Fruit fly (Drosophila melanogaster): ENCODE measurements around the gene CG2233.
A peak's percentile ranks its signal among the peaks of the same experiment; 100 is the strongest.

The CG2233 gene

DNA sequence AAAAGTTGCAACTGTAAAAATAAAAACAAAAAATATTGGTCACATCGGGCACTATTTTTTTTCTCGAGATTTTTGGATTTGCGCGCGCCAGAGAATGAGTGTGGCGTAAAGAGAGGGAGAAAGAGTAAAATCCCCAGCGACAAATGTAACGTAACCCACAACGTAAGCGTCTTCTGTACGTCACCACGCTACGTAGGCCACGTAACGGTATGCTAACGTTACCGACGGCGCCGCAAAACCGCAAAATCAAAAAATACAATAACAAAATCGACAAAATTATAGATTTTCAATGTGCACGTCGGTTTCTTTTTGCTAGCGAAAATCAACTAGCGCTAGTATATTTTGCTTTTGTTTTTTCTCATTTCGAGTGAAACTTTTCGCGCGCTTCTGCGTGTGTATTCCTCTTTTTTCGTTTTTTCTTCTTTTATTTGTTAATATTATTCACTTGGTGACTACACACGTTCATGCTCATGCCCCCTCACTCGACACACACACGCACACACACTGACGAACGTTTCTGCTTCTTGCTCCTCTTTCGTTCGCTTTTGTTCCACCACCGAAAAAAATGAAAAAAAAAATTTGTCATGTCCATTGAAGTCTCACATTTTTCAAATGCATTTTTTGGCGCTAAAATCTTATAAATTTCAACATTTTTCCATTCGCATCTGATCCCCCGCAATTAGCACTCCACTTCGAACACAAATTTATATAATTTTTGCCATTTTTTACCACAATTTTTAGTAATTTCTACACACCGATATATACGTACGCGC, 23.0 kb upstream of the CG2233 start (continued):
- TF ChIP-seq net (GFP tag; optimal IDR thresholded peaks at IDR 0.05): no peak
- no peak for TF ChIP-seq dsx (GFP tag; optimal IDR thresholded peaks at IDR 0.05; ENCODE audit: poor library complexity, severe bottlenecking)
- TF ChIP-seq CG34406 (GFP tag; optimal IDR thresholded peaks at IDR 0.05): no peak
- peak; percentile 21; the same call in 1 of the 3 replicates for TF ChIP-seq CG6163 (GFP tag; IDR thresholded peaks at IDR 0.05)
- no peak for TF ChIP-seq CG11762 (GFP tag; optimal IDR thresholded peaks at IDR 0.05; ENCODE audit: insufficient read depth)
- no peak for TF ChIP-seq Hr4 (GFP tag; optimal IDR thresholded peaks at IDR 0.05)
- no peak for TF ChIP-seq vri (GFP tag; optimal IDR thresholded peaks at IDR 0.05)
- no peak for TF ChIP-seq fkh (GFP tag; optimal IDR thresholded peaks at IDR 0.05)
- TF ChIP-seq CG8119 (GFP tag; IDR thresholded peaks at IDR 0.05): 0 out of 3 replicates have a peak, but pooled peaks have one; percentile 37
- no peak for TF ChIP-seq Sox102F (GFP tag; optimal IDR thresholded peaks at IDR 0.05)
- TF ChIP-seq salr (GFP tag; optimal IDR thresholded peaks at IDR 0.05): no peak
- TF ChIP-seq CG8632 (GFP tag; optimal IDR thresholded peaks at IDR 0.05): no peak
- TF ChIP-seq CG6792 (GFP tag; optimal IDR thresholded peaks at IDR 0.05): no peak
- 0 out of 2 replicates have a peak, but pooled peaks have one; percentile 11 for TF ChIP-seq Gug (GFP tag; IDR thresholded peaks at IDR 0.05)
- TF ChIP-seq Eip78C (GFP tag): peak; percentile 53
- no peak for TF ChIP-seq lz (GFP tag; optimal IDR thresholded peaks at IDR 0.05)
- no peak for TF ChIP-seq CG3919 (GFP tag; optimal IDR thresholded peaks at IDR 0.05)

DNA sequence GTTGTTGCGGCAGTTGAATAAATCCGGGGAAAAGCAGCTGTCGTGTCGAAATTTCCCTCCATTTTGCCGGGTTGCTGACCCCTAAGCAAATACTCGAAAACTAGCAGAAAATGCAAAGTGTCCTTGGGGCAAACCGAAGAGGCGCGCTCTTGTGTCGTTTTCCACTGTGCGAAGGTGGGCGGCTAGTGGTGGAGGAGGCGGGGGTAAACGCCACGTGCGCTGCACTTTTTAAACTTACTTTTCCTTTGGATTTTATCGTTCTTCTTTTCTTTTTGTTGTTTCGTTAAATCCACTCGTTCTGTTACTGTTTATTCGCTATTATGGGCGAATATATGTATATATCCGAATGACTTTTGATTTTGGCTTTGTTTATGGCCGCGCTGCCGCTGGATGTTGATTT, 22.3 kb upstream of the CG2233 start:
- TF ChIP-seq svp (GFP tag) (no peak), dac (GFP tag; optimal IDR thresholded peaks at IDR 0.05) (no peak), pdm3 (GFP tag; optimal IDR thresholded peaks at IDR 0.05) (no peak), CG6163 (GFP tag; IDR thresholded peaks at IDR 0.05) (0 out of 3 replicates have a peak, but pooled peaks have one; percentile 14)

- TF ChIP-seq CG11762 (GFP tag; optimal IDR thresholded peaks at IDR 0.05; ENCODE audit: insufficient read depth) (no peak), CG6808 (GFP tag; optimal IDR thresholded peaks at IDR 0.05) (no peak), lz (GFP tag; optimal IDR thresholded peaks at IDR 0.05) (no peak), dac (GFP tag; optimal IDR thresholded peaks at IDR 0.05) (no peak), Ets96B (tag; optimal IDR thresholded peaks at IDR 0.05) (no peak), CG11294 (GFP tag; IDR thresholded peaks at IDR 0.05) (no peak), eg (GFP tag; IDR thresholded peaks at IDR 0.05) (peak; percentile 58; the same call in 2 of the 3 replicates), net (GFP tag; optimal IDR thresholded peaks at IDR 0.05) (no peak), CG6163 (GFP tag; IDR thresholded peaks at IDR 0.05) (peak; percentile 67; the same call in 2 of the 3 replicates), Eip78C (GFP tag) (peak; percentile 50), CG4318 (GFP tag; optimal IDR thresholded peaks at IDR 0.05) (no peak), CG7368 (GFP tag; optimal IDR thresholded peaks at IDR 0.05) (no peak), fd85E (GFP tag; optimal IDR thresholded peaks at IDR 0.05) (no peak), ss (GFP tag; optimal IDR thresholded peaks at IDR 0.05) (peak; percentile 24 to 49), esn (GFP tag; optimal IDR thresholded peaks at IDR 0.05) (no peak), CG11902 (GFP tag; optimal IDR thresholded peaks at IDR 0.05) (no peak), vri (GFP tag; optimal IDR thresholded peaks at IDR 0.05) (peak; percentile 85), cyc (GFP tag; optimal IDR thresholded peaks at IDR 0.05) (no peak), Gug (GFP tag; IDR thresholded peaks at IDR 0.05) (no peak), Met (GFP tag; optimal IDR thresholded peaks at IDR 0.05) (no peak), CG8632 (GFP tag; optimal IDR thresholded peaks at IDR 0.05) (no peak), Hr4 (GFP tag; optimal IDR thresholded peaks at IDR 0.05) (no peak), Sox14 (GFP tag; optimal IDR thresholded peaks at IDR 0.05) (peak; percentile 17), CG3919 (GFP tag; optimal IDR thresholded peaks at IDR 0.05) (no peak), acj6 (GFP tag; optimal IDR thresholded peaks at IDR 0.05) (no peak), Smox (GFP tag; optimal IDR thresholded peaks at IDR 0.05) (no peak), CG16779 (tag; optimal IDR thresholded peaks at IDR 0.05) (no peak), CG8319 (GFP tag; optimal IDR thresholded peaks at IDR 0.05) (no peak), Hr39 (GFP tag; optimal IDR thresholded peaks at IDR 0.05) (no peak), fd59A (GFP tag; optimal IDR thresholded peaks at IDR 0.05) (no peak), topi (GFP tag; optimal IDR thresholded peaks at IDR 0.05) (no peak), CG15336 (GFP tag; IDR thresholded peaks at IDR 0.05) (peak; percentile 37), Eip75B (GFP tag; optimal IDR thresholded peaks at IDR 0.05) (peak; percentile 12), CG1621 (tag; optimal IDR thresholded peaks at IDR 0.05) (peak; percentile 24), CG8119 (GFP tag; IDR thresholded peaks at IDR 0.05) (peak; percentile 62), salr (GFP tag; optimal IDR thresholded peaks at IDR 0.05) (no peak), OdsH (GFP tag; optimal IDR thresholded peaks at IDR 0.05) (no peak), CG32006 (GFP tag; optimal IDR thresholded peaks at IDR 0.05) (no peak)
Measured at dm6 chrX:8058446-8058900, 21.2 kb upstream of the CG2233 start.
